Worm (Caenorhabditis elegans) whole organism, L4 larva: ENCODE measurements around the gene sipa-1.

ENCODE experiments used
- D1046.2 ChIP-seq: fragments of 200-800 bp; sonication (Bioruptor generic); IDR thresholded peaks from 2 replicates; pipeline ENCODE4 v1.3.6; 2022; ENCODE audit warnings: missing genetic modification characterization, missing compliant biosample characterization
- F10B5.3 ChIP-seq: sonication (generic microtip); optimal IDR thresholded peaks from 2 replicates; lab custom pipeline; 2016; ENCODE audit warnings: mild to moderate bottlenecking, missing genetic modification characterization, missing compliant biosample characterization
- F26F4.8 ChIP-seq: fragments of 200-800 bp; sonication (Bioruptor generic); conservative IDR thresholded peaks from 2 replicates; pipeline ENCODE4 v1.3.6; 2022; ENCODE audit warnings: missing genetic modification characterization, missing compliant biosample characterization
- F44E2.7 ChIP-seq: fragments of 200-800 bp; sonication (Bioruptor generic); IDR thresholded peaks from 2 replicates; pipeline ENCODE4 v2.1.2; 2022; ENCODE audit warnings: missing genetic modification characterization, missing compliant biosample characterization
- T20F7.1 ChIP-seq: fragments of 200-800 bp; sonication (Bioruptor generic); optimal IDR thresholded peaks from 2 replicates; lab custom pipeline; 2018; ENCODE audit warnings: mild to moderate bottlenecking, missing genetic modification characterization, missing compliant biosample characterization
- T26A8.4 ChIP-seq: fragments of 200-800 bp; sonication (Bioruptor generic); IDR thresholded peaks from 2 replicates; pipeline ENCODE4 v1.3.6; 2022; ENCODE audit warnings: missing genetic modification characterization, missing compliant biosample characterization
- aha-1 ChIP-seq: fragments of 150-350 bp; peaks from one replicate; lab custom pipeline; 2014; ENCODE audit warnings: missing biosample characterization, missing genetic modification characterization
- aly-2 ChIP-seq: sonication (generic microtip); optimal IDR thresholded peaks from 2 replicates; lab custom pipeline; 2018; ENCODE audit warnings: missing biosample characterization, missing genetic modification characterization
- arid-1 ChIP-seq: fragments of 200-800 bp; sonication (Bioruptor generic); conservative IDR thresholded peaks from 2 replicates; pipeline ENCODE4 v1.3.6; 2022; ENCODE audit warnings: missing genetic modification reagents, missing genetic modification characterization, missing compliant biosample characterization
- ceh-28 ChIP-seq: fragments of 150-350 bp; optimal IDR thresholded peaks from 2 replicates; lab custom pipeline; 2014; ENCODE audit warnings: missing biosample characterization, missing genetic modification reagents, missing genetic modification characterization
- ceh-32 ChIP-seq: sonication (generic microtip); optimal IDR thresholded peaks from 2 replicates; lab custom pipeline; 2016; ENCODE audit warnings: mild to moderate bottlenecking, missing genetic modification characterization, missing compliant biosample characterization; ENCODE audit not compliant: poor library complexity
- ceh-44 ChIP-seq: fragments of 200-800 bp; sonication (Bioruptor generic); IDR thresholded peaks from 2 replicates; pipeline ENCODE4 v1.3.6; 2022; ENCODE audit warnings: missing genetic modification reagents, missing genetic modification characterization, missing compliant biosample characterization
- ceh-62 ChIP-seq: sonication (generic microtip); optimal IDR thresholded peaks from 2 replicates; lab custom pipeline; 2017; ENCODE audit warnings: missing biosample characterization, missing genetic modification characterization
- ctbp-1 ChIP-seq: fragments of 200-800 bp; sonication (Bioruptor generic); IDR thresholded peaks from 2 replicates; pipeline ENCODE4 v1.3.6; 2022; ENCODE audit warnings: missing genetic modification reagents, missing genetic modification characterization, missing compliant biosample characterization
- daf-16 ChIP-seq, 3 experiments: sonication (generic microtip); optimal IDR thresholded peaks; 2 replicates each; lab custom pipeline; 2016 to 2017; ENCODE audit warnings: missing genetic modification characterization in 3 of 3, missing genetic modification reagents in 3 of 3, mild to moderate bottlenecking in 2 of 3, missing compliant biosample characterization in 2 of 3, missing biosample characterization in 1 of 3, moderate library complexity in 1 of 3
- daf-19 ChIP-seq: fragments of 200-800 bp; sonication (Bioruptor generic); conservative IDR thresholded peaks from 2 replicates; pipeline ENCODE4 v1.3.6; 2022; ENCODE audit warnings: missing genetic modification characterization, missing compliant biosample characterization
- daf-8 ChIP-seq: fragments of 200-800 bp; sonication (Bioruptor generic); IDR thresholded peaks from 2 replicates; pipeline ENCODE4 v1.3.6; 2022; ENCODE audit warnings: missing genetic modification characterization, missing compliant biosample characterization
- dmd-6 ChIP-seq: fragments of 200-800 bp; sonication (Bioruptor generic); IDR thresholded peaks from 2 replicates; pipeline ENCODE4 v1.3.6; 2022; ENCODE audit warnings: missing genetic modification reagents, missing genetic modification characterization, missing compliant biosample characterization
- dmd-8 ChIP-seq: fragments of 200-800 bp; sonication (Bioruptor generic); IDR thresholded peaks from 2 replicates; pipeline ENCODE4 v1.3.6; 2022; ENCODE audit warnings: missing genetic modification characterization, missing compliant biosample characterization
- dpl-1 ChIP-seq: fragments of 150-350 bp; optimal IDR thresholded peaks from 2 replicates; lab custom pipeline; 2014; ENCODE audit warnings: missing biosample characterization, missing genetic modification reagents, missing genetic modification characterization
- egl-43 ChIP-seq: fragments of 200-800 bp; sonication (Bioruptor generic); IDR thresholded peaks from 2 replicates; pipeline ENCODE4 v1.3.6; 2022; ENCODE audit warnings: missing genetic modification reagents, missing genetic modification characterization, missing compliant biosample characterization
- gei-8 ChIP-seq: fragments of 200-800 bp; sonication (Bioruptor generic); optimal IDR thresholded peaks from 2 replicates; lab custom pipeline; 2018; ENCODE audit warnings: mild to moderate bottlenecking, missing genetic modification characterization, missing compliant biosample characterization
- hif-1 ChIP-seq, 2 experiments: sonication (generic microtip); optimal IDR thresholded peaks; 2 replicates each; lab custom pipeline; 2016 to 2017; ENCODE audit warnings: missing compliant biosample characterization in 2 of 2, missing genetic modification characterization in 2 of 2, missing genetic modification reagents in 2 of 2, missing genotype in 2 of 2, mild to moderate bottlenecking in 1 of 2
- hmg-1.1 ChIP-seq: fragments of 200-800 bp; sonication (Bioruptor generic); IDR thresholded peaks from 2 replicates; pipeline ENCODE4 v1.3.6; 2022; ENCODE audit warnings: missing genetic modification reagents, missing genetic modification characterization, missing compliant biosample characterization
- jun-1 ChIP-seq: fragments of 150-350 bp; optimal IDR thresholded peaks from 2 replicates; lab custom pipeline; 2014; ENCODE audit warnings: missing biosample characterization, missing genetic modification reagents, missing genetic modification characterization
- lim-7 ChIP-seq: fragments of 200-800 bp; sonication (Bioruptor generic); IDR thresholded peaks from 2 replicates; pipeline ENCODE4 v1.3.6; 2022; ENCODE audit warnings: missing genetic modification characterization, missing compliant biosample characterization
- lin-1 ChIP-seq: fragments of 200-800 bp; sonication (Bioruptor generic); IDR thresholded peaks from 2 replicates; pipeline ENCODE4 v1.3.6; 2022; ENCODE audit warnings: missing genetic modification reagents, missing genetic modification characterization, missing compliant biosample characterization
- lin-38 ChIP-seq: fragments of 200-800 bp; sonication (Bioruptor generic); IDR thresholded peaks from 2 replicates; pipeline ENCODE4 v1.3.6; 2022; ENCODE audit warnings: missing genetic modification reagents, missing genetic modification characterization, missing compliant biosample characterization
- lin-39 ChIP-seq: fragments of 150-350 bp; optimal IDR thresholded peaks from 2 replicates; lab custom pipeline; 2014; ENCODE audit warnings: missing biosample characterization, missing genetic modification reagents, missing genetic modification characterization
- lir-3 ChIP-seq: sonication (generic microtip); optimal IDR thresholded peaks from 2 replicates; lab custom pipeline; 2016; ENCODE audit warnings: mild to moderate bottlenecking, missing genetic modification characterization, missing compliant biosample characterization
- lsy-2 ChIP-seq, 2 experiments: fragments of 150-350 bp in 1 of 2; sonication (generic microtip) in 1 of 2; optimal IDR thresholded peaks; 2 replicates each; lab custom pipeline; 2014 to 2017; ENCODE audit warnings: missing biosample characterization in 2 of 2, missing genetic modification characterization in 2 of 2
- mdl-1 ChIP-seq, 2 experiments: fragments of 150-350 bp in 1 of 2; sonication (generic microtip) in 1 of 2; optimal IDR thresholded peaks; 2 replicates each; lab custom pipeline; 2014 to 2017; ENCODE audit warnings: missing biosample characterization in 2 of 2, missing genetic modification characterization in 2 of 2
- mdt-29 ChIP-seq: fragments of 200-800 bp; sonication (Bioruptor generic); IDR thresholded peaks from 2 replicates; pipeline ENCODE4 v1.3.6; 2022; ENCODE audit warnings: missing genetic modification reagents, missing genetic modification characterization, missing compliant biosample characterization
- mep-1 ChIP-seq: fragments of 150-350 bp; sonication (generic microtip); optimal IDR thresholded peaks from 3 replicates; lab custom pipeline; 2014; ENCODE audit warnings: missing biosample characterization, missing genetic modification characterization
- mes-2 ChIP-seq: sonication (generic microtip); optimal IDR thresholded peaks from 2 replicates; lab custom pipeline; 2016; ENCODE audit warnings: missing genotype, mild to moderate bottlenecking, missing genetic modification characterization, missing compliant biosample characterization; ENCODE audit not compliant: poor library complexity, severe bottlenecking
- nhr-10 ChIP-seq: fragments of 150-350 bp; optimal IDR thresholded peaks from 2 replicates; lab custom pipeline; 2014; ENCODE audit warnings: missing biosample characterization, missing genetic modification characterization
- nhr-25 ChIP-seq: sonication (generic microtip); optimal IDR thresholded peaks from 2 replicates; lab custom pipeline; 2017; ENCODE audit warnings: missing genetic modification characterization, mild to moderate bottlenecking, missing compliant biosample characterization, antibody characterized with exemption, moderate library complexity, borderline replicate concordance; ENCODE audit not compliant: insufficient read depth
- nhr-28 ChIP-seq: fragments of 150-350 bp; optimal IDR thresholded peaks from 2 replicates; lab custom pipeline; 2014; ENCODE audit warnings: missing biosample characterization, missing genetic modification characterization
- nhr-48 ChIP-seq: sonication (generic microtip); optimal IDR thresholded peaks from 2 replicates; lab custom pipeline; 2016; ENCODE audit warnings: mild to moderate bottlenecking, missing genetic modification characterization, missing compliant biosample characterization
- nhr-6 ChIP-seq: fragments of 150-350 bp; optimal IDR thresholded peaks from 2 replicates; lab custom pipeline; 2014; ENCODE audit warnings: missing biosample characterization, missing genetic modification characterization
- nhr-77 ChIP-seq: fragments of 150-350 bp; optimal IDR thresholded peaks from 2 replicates; lab custom pipeline; 2014; ENCODE audit warnings: missing biosample characterization, missing genetic modification characterization
- rbr-2 ChIP-seq: sonication (generic microtip); optimal IDR thresholded peaks from 2 replicates; lab custom pipeline; 2016; ENCODE audit warnings: missing genotype, missing genetic modification characterization, missing compliant biosample characterization
- skn-1 ChIP-seq: fragments of 150-350 bp; optimal IDR thresholded peaks from 2 replicates; lab custom pipeline; 2014; ENCODE audit warnings: missing biosample characterization, missing genetic modification characterization
- snpc-4 ChIP-seq: fragments of 150-350 bp; optimal IDR thresholded peaks from 2 replicates; lab custom pipeline; 2014; ENCODE audit warnings: missing biosample characterization, missing genetic modification characterization
- spr-1 ChIP-seq: sonication (generic microtip); optimal IDR thresholded peaks from 2 replicates; lab custom pipeline; 2016; ENCODE audit warnings: mild to moderate bottlenecking, missing genetic modification characterization, missing compliant biosample characterization
- tag-97 ChIP-seq: fragments of 200-800 bp; sonication (Bioruptor generic); IDR thresholded peaks from 2 replicates; pipeline ENCODE4 v1.3.6; 2022; ENCODE audit warnings: missing genetic modification characterization, missing compliant biosample characterization
- unc-130 ChIP-seq: sonication (generic microtip); optimal IDR thresholded peaks from 2 replicates; lab custom pipeline; 2016; ENCODE audit warnings: missing genetic modification reagents, missing genetic modification characterization, missing compliant biosample characterization
- unc-62 ChIP-seq, 3 experiments: fragments of 150-350 bp in 1 of 3; sonication (generic microtip); optimal IDR thresholded peaks in 2 of 3; peaks in 1 of 3; 1 replicate in 1 of 3; 2 replicates in 2 of 3; lab custom pipeline; 2014 to 2017; ENCODE audit warnings: missing biosample characterization in 3 of 3, missing genetic modification characterization in 3 of 3, missing genetic modification reagents in 3 of 3, missing genotype in 1 of 3
- zfp-3 ChIP-seq: fragments of 200-800 bp; sonication (Bioruptor generic); conservative IDR thresholded peaks from 2 replicates; pipeline ENCODE4 v1.3.6; 2022; ENCODE audit warnings: missing genetic modification reagents, missing genetic modification characterization, missing compliant biosample characterization
- zip-11 ChIP-seq: fragments of 200-800 bp; sonication (Bioruptor generic); IDR thresholded peaks from 2 replicates; pipeline ENCODE4 v1.3.6; 2022; ENCODE audit warnings: missing genetic modification characterization, missing compliant biosample characterization
- ztf-11 ChIP-seq: fragments of 150-350 bp; optimal IDR thresholded peaks from 2 replicates; lab custom pipeline; 2014; ENCODE audit warnings: missing biosample characterization, missing genetic modification characterization

Gene sipa-1

ce11 chrV:11650720-11651119, 13.6 kb upstream of the sipa-1 start, which contains the start of gene zip-10:
zip-10 (minus strand) TSS chrV:11650762.
- TF ChIP-seq daf-8 (GFP tag; lab: Robert Waterston, UW) (no peak), nhr-48 (tag; lab: Kevin White, UChicago) (peak; percentile 40), daf-19 (GFP tag; lab: Robert Waterston, UW) (no peak), mdt-29 (GFP tag; lab: Robert Waterston, UW) (0 out of 2 replicates have a peak, but pooled peaks have one; percentile 29), ctbp-1 (GFP tag; lab: Robert Waterston, UW) (no peak), lin-38 (GFP tag; lab: Robert Waterston, UW) (no peak), mes-2 (tag; lab: Kevin White, UChicago) (no peak), T26A8.4 (no peak), D1046.2 (GFP tag; lab: Robert Waterston, UW) (no peak), aly-2 (tag; lab: Kevin White, UChicago) (no peak), zfp-3 (no peak), mdl-1 (tag; optimal IDR thresholded peaks at IDR 0.05; lab: Kevin White, UChicago) (peak in 1 of 2 experiments; percentile 1), aha-1 (tag; lab: Kevin White, UChicago) (no peak), ztf-11 (no peak), daf-16 (GFP tag; optimal IDR thresholded peaks at IDR 0.05; lab: Kevin White, UChicago) (no peak), daf-16 (tag; optimal IDR thresholded peaks at IDR 0.05; lab: Kevin White, UChicago) (peak; percentile 69), spr-1 (tag; lab: Kevin White, UChicago) (no peak), jun-1 (no peak), lin-1 (GFP tag; lab: Robert Waterston, UW) (0 out of 2 replicates have a peak, but pooled peaks have one; percentile 16), unc-62 (GFP tag; optimal IDR thresholded peaks at IDR 0.05 in 1 of 2; lab: Kevin White, UChicago) (no peak), unc-62 (tag; optimal IDR thresholded peaks at IDR 0.05; lab: Kevin White, UChicago) (no peak), mep-1 (tag; lab: Kevin White, UChicago) (no peak), lin-39 (tag; lab: Kevin White, UChicago) (no peak), ceh-32 (tag; lab: Kevin White, UChicago) (no peak), F10B5.3 (tag; lab: Kevin White, UChicago) (no peak), dmd-6 (GFP tag; lab: Robert Waterston, UW) (peak; percentile 90), lsy-2 (tag; optimal IDR thresholded peaks at IDR 0.05; lab: Kevin White, UChicago) (no peak), nhr-10 (tag; lab: Kevin White, UChicago) (no peak), nhr-77 (peak; percentile 7), hif-1 (tag; optimal IDR thresholded peaks at IDR 0.05; lab: Kevin White, UChicago) (no peak), ceh-28 (tag; lab: Kevin White, UChicago) (no peak), rbr-2 (tag; lab: Kevin White, UChicago) (no peak), nhr-25 (tag; lab: Kevin White, UChicago) (no peak), dpl-1 (no peak), ceh-62 (tag; lab: Kevin White, UChicago) (no peak), tag-97 (GFP tag; lab: Robert Waterston, UW) (no peak), T20F7.1 (peak; percentile 7), dmd-8 (GFP tag; lab: Robert Waterston, UW) (no peak), egl-43 (GFP tag; lab: Robert Waterston, UW) (no peak), ceh-44 (GFP tag; lab: Robert Waterston, UW) (no peak), gei-8 (GFP tag; lab: Kevin White, UChicago) (no peak), arid-1 (GFP tag; lab: Robert Waterston, UW) (no peak), snpc-4 (no peak), lim-7 (GFP tag; lab: Robert Waterston, UW) (no peak), hmg-1.1 (no peak), skn-1 (tag; lab: Kevin White, UChicago) (no peak), lir-3 (no peak), F26F4.8 (GFP tag; lab: Robert Waterston, UW) (no peak), unc-130 (GFP tag; lab: Kevin White, UChicago) (no peak), nhr-28 (tag; lab: Kevin White, UChicago) (peak; percentile 58), F44E2.7 (GFP tag; lab: Robert Waterston, UW) (no peak), nhr-6 (tag; lab: Kevin White, UChicago) (no peak), zip-11 (GFP tag; lab: Robert Waterston, UW) (no peak)
